Fruit fly (Drosophila melanogaster): ENCODE results near the gene Arglu1.

Gene Arglu1

DNA sequence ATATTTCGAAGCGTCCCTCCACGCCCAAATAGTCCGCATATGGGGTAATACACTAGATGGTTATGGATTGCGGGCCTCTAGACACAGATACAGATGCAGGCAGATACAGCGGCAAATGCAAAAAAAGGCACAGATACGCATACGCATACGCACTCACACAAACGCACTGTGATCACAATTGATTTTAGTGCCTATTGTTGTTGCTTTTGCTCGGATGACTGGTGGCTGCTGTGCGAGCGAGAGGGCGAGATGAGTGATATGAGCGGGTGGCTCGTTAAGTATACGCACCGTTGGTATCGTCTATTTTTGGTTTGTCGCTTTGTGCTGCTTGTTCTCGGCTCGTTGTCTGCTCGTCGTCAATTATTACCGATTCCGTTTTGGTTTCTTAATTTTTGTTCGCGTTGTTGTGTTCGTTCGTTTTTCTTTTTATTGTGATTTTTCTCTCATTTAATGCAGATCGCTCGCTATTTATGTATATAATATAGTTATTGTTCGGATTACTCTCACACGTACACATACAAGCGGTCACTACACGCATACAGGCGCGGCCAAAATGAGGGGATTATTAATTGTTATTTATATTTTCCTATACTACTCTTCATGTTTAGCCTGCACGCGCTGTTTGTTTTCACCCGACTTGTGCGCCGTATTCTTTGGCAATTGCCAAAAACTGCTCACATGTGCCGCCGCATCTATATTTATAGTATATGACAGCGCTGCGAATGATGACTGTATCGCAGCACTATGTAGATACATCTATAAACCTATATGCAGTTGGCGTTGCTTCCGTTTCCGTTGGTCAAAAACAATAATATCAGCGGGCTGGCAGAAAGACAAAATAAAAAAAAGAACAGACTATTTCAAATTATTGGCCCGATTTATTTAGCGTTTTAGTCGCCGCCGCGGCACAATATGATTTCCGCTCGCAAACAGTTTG, 30.3 kb downstream of the Arglu1 start (continued):
- TF ChIP-seq Rx (GFP tag; IDR thresholded peaks at IDR 0.05): no peak
- TF ChIP-seq CG15696 (tag; optimal IDR thresholded peaks at IDR 0.05): no peak
- no peak for TF ChIP-seq Dip3 (GFP tag; optimal IDR thresholded peaks at IDR 0.05)
- TF ChIP-seq abd-A (tag; optimal IDR thresholded peaks at IDR 0.05): peak; percentile 90
- peak; percentile 0 for TF ChIP-seq CG13894 (tag; optimal IDR thresholded peaks at IDR 0.05)
- TF ChIP-seq hth (optimal IDR thresholded peaks at IDR 0.05): no peak
- no peak for TF ChIP-seq sens-2 (GFP tag; IDR thresholded peaks at IDR 0.05)
- no peak for TF ChIP-seq CG8290 (GFP tag; optimal IDR thresholded peaks at IDR 0.05)
- peak in 1 of 2 experiments; percentile 56 for TF ChIP-seq CG8290 (tag; optimal IDR thresholded peaks at IDR 0.05)
- TF ChIP-seq pzg (GFP tag; optimal IDR thresholded peaks at IDR 0.05): no peak
- TF ChIP-seq NfI (GFP tag; optimal IDR thresholded peaks at IDR 0.05): no peak
- TF ChIP-seq CG18011 (GFP tag; optimal IDR thresholded peaks at IDR 0.05): no peak
- TF ChIP-seq CG9876 (GFP tag; optimal IDR thresholded peaks at IDR 0.05): no peak
- TF ChIP-seq CG17328 (GFP tag; IDR thresholded peaks at IDR 0.05): no peak
- TF ChIP-seq Aef1 (GFP tag; IDR thresholded peaks at IDR 0.05): no peak; the same call in 1 of the 3 replicates
- TF ChIP-seq CG12155 (GFP tag; optimal IDR thresholded peaks at IDR 0.05): no peak
- no peak for TF ChIP-seq ranshi (GFP tag; IDR thresholded peaks at IDR 0.05)
- no peak for TF ChIP-seq Xrp1 (GFP tag; IDR thresholded peaks at IDR 0.05)
- no peak for TF ChIP-seq Dip2 (GFP tag; IDR thresholded peaks at IDR 0.05)
- no peak for TF ChIP-seq cato (GFP tag; optimal IDR thresholded peaks at IDR 0.05; ENCODE audit: borderline replicate concordance)
- no peak for TF ChIP-seq dysf (GFP tag; IDR thresholded peaks at IDR 0.05)
- no peak for TF ChIP-seq CG7745 (tag; optimal IDR thresholded peaks at IDR 0.05)
- peak; percentile 85 for TF ChIP-seq cg (GFP tag; optimal IDR thresholded peaks at IDR 0.05)
- peak; percentile 54; the same call in 1 of the 3 replicates for TF ChIP-seq z (GFP tag; IDR thresholded peaks at IDR 0.05)
- TF ChIP-seq CG6272 (GFP tag; IDR thresholded peaks at IDR 0.05): no peak
- TF ChIP-seq CG11504 (tag; optimal IDR thresholded peaks at IDR 0.05): no peak
- no peak for TF ChIP-seq CG5953 (GFP tag; IDR thresholded peaks at IDR 0.05)
- TF ChIP-seq CG7372 (GFP tag; IDR thresholded peaks at IDR 0.05): peak; percentile 96
- TF ChIP-seq CG13624 (GFP tag; optimal IDR thresholded peaks at IDR 0.05): peak; percentile 2
- TF ChIP-seq chm (GFP tag; IDR thresholded peaks at IDR 0.05): 0 out of 2 replicates have a peak, but pooled peaks have one; percentile 45
- TF ChIP-seq tll (GFP tag; optimal IDR thresholded peaks at IDR 0.05): no peak
- TF ChIP-seq D (optimal IDR thresholded peaks at IDR 0.05): no peak
- no peak for TF ChIP-seq D (GFP tag; optimal IDR thresholded peaks at IDR 0.05)
- TF ChIP-seq grau (tag; optimal IDR thresholded peaks at IDR 0.05): no peak
- peak; percentile 26; the same call in 1 of the 3 replicates for TF ChIP-seq row (GFP tag; IDR thresholded peaks at IDR 0.05)
- no peak for TF ChIP-seq pum (GFP tag; optimal IDR thresholded peaks at IDR 0.05)
- TF ChIP-seq CG1832 (GFP tag; optimal IDR thresholded peaks at IDR 0.05): peak; percentile 46
- peak; percentile 81 for TF ChIP-seq psq (GFP tag; optimal IDR thresholded peaks at IDR 0.05)
- no peak for TF ChIP-seq ind (GFP tag; optimal IDR thresholded peaks at IDR 0.05)
- TF ChIP-seq CG12071 (GFP tag; optimal IDR thresholded peaks at IDR 0.05): no peak
- peak; percentile 1 for TF ChIP-seq Hmr (GFP tag; optimal IDR thresholded peaks at IDR 0.05)
- no peak for TF ChIP-seq tap (tag; optimal IDR thresholded peaks at IDR 0.05)
- TF ChIP-seq Sry-δ (GFP tag; optimal IDR thresholded peaks at IDR 0.05): no peak
- no peak for TF ChIP-seq cas (GFP tag; IDR thresholded peaks at IDR 0.05)
- TF ChIP-seq Sox102F (GFP tag; optimal IDR thresholded peaks at IDR 0.05): peak; percentile 58
- TF ChIP-seq CG8359 (GFP tag; optimal IDR thresholded peaks at IDR 0.05; ENCODE audit: borderline replicate concordance): no peak
- TF ChIP-seq tup (GFP tag; optimal IDR thresholded peaks at IDR 0.05): no peak
- TF ChIP-seq Spps (tag; optimal IDR thresholded peaks at IDR 0.05): no peak
- no peak for TF ChIP-seq CG34376 (GFP tag; optimal IDR thresholded peaks at IDR 0.05)
- peak; percentile 96 for TF ChIP-seq chinmo (GFP tag; IDR thresholded peaks at IDR 0.05; ENCODE audit: partially characterized antibody)
